Fruit fly (Drosophila melanogaster): Measurements from ENCODE around the gene Acp76A.

Gene Acp76A

dm6 chr3L:19080926-19081700 is 29.3 kb upstream of the Acp76A start:
- TF ChIP-seq CG17801 (GFP tag; optimal IDR thresholded peaks at IDR 0.05; ENCODE audit: partially characterized antibody) = no peak

- peak; percentile 14 for TF ChIP-seq CG17801 (GFP tag; optimal IDR thresholded peaks at IDR 0.05; ENCODE audit: partially characterized antibody)
Measured at dm6 chr3L:19079798-19080691, 28.2 kb upstream of the Acp76A start.

DNA sequence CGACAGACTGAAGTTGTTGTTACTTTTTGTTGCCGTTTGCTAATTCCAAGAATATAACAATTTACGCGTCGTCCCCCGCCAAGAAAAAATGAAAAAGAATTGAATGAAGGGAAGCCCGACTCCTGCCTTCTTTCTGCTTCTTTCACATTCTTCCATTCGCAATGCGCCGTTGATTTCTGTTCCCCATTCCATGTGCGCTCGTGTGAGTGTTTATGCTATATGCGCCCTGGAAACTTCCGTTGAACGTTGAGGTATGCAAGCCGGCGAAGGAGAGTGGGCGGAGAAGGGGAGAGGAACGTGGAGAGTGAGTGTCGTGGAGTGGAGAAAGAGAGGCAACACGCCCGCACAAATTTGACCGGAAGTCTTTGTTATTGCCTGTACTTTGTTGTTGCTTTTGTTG is 27.2 kb upstream of the Acp76A start:
- no peak for TF ChIP-seq CG17801 (GFP tag; optimal IDR thresholded peaks at IDR 0.05; ENCODE audit: partially characterized antibody)

- TF ChIP-seq CG17801 (GFP tag; optimal IDR thresholded peaks at IDR 0.05; ENCODE audit: partially characterized antibody) = no peak
Measured at dm6 chr3L:19078444-19078843, 26.6 kb upstream of the Acp76A start.

- no peak for TF ChIP-seq CG17801 (GFP tag; optimal IDR thresholded peaks at IDR 0.05; ENCODE audit: partially characterized antibody)
Measured at dm6 chr3L:19075976-19076375, 24.1 kb upstream of the Acp76A start.

dm6 chr3L:19074673-19075402 is 23.0 kb upstream of the Acp76A start:
- no peak for TF ChIP-seq CG17801 (GFP tag; optimal IDR thresholded peaks at IDR 0.05; ENCODE audit: partially characterized antibody)

DNA sequence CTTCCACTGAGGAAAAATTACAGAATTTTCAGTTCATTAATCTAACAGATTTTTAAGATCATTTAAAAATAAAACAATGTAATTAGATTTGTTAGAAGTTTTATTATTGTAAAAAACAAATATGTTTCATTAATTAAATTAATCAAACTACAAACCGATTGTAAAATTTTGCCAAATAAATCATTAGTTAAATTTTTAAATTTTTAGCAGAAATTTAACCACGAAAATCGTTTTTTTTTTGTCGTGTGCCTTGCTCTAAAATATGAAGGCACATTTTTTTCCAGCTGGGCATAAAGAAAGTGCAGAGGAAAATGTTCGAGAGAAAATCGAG is 22.0 kb upstream of the Acp76A start:
- no peak for TF ChIP-seq CG17801 (GFP tag; optimal IDR thresholded peaks at IDR 0.05; ENCODE audit: partially characterized antibody)

DNA sequence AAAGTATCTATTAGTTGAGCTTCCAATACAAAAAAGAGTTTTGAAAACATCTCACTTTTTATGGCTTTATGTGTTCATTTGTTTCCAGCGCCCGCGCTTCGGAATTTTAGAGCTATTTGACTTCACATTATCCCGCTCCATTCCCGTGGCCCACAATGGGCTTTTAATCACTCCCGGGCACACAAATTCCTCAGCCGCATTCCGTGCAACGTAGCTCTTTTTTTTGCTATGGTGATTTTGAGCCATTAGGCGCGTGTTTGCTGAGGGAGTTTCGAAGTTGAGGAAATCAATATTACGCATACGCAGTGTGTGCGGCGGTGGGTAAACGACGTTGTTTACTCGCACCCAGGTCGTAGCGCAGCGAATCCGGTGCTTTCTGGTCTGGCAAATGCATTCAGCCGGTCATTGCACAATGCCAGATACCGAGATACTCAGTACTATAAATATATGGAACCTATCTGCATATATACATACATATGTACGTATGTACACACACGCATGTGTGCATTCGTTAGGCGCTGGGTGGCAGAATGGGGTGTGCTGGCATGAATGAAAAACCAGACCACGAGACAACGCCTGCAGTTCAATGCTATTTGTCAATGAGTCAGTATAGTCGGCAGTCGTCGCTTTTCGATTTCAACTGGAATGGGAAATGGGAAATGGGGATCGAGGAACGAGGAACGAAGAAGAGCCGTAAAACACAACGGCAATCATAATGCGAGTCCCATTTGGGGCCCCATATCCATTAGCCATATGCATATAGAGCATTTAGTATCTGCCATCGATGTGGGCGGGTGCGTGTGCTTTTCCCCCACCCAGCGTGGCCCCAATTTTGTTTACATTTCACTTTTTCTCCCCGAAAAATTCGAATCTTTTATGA is 21.4 kb upstream of the Acp76A start:
- no peak for TF ChIP-seq CG17801 (GFP tag; optimal IDR thresholded peaks at IDR 0.05; ENCODE audit: partially characterized antibody)

DNA sequence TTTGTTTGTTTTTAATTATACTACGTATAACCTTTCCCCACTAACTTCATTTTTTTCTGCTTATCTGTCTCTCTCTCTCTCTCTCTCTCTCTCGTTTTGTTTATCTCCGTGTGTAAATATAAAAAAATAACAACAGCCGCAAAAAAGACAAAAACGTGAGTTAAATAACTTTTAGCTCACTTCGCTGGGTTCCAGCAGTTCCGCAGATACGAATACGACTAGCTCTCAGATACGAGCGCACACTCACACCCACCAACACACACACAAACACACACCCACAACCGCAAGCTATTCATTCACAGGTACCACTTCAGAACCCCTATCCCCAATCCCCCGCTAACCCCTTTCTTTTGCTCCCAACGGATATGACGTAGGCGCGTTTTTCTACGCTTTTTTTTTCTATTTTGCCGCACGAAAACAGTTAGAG is 20.4 kb upstream of the Acp76A start:
- TF ChIP-seq CG17801 (GFP tag; optimal IDR thresholded peaks at IDR 0.05; ENCODE audit: partially characterized antibody) = peak; percentile 71

dm6 chr3L:19071173-19071844 is 19.5 kb upstream of the Acp76A start:
- TF ChIP-seq CG17801 (GFP tag; optimal IDR thresholded peaks at IDR 0.05; ENCODE audit: partially characterized antibody) = no peak

- no peak for TF ChIP-seq CG17801 (GFP tag; optimal IDR thresholded peaks at IDR 0.05; ENCODE audit: partially characterized antibody)
Measured at dm6 chr3L:19063410-19063752, 11.6 kb upstream of the Acp76A start.

- TF ChIP-seq CG17801 (GFP tag; optimal IDR thresholded peaks at IDR 0.05; ENCODE audit: partially characterized antibody) = peak; percentile 42
Measured at dm6 chr3L:19062472-19063409, 10.9 kb upstream of the Acp76A start, which contains the start of the genes Ugt316A1 and Sfxn2. Ugt316A1 (minus strand) TSS chr3L:19062816. Sfxn2 (plus strand) TSS chr3L:19063165.

DNA sequence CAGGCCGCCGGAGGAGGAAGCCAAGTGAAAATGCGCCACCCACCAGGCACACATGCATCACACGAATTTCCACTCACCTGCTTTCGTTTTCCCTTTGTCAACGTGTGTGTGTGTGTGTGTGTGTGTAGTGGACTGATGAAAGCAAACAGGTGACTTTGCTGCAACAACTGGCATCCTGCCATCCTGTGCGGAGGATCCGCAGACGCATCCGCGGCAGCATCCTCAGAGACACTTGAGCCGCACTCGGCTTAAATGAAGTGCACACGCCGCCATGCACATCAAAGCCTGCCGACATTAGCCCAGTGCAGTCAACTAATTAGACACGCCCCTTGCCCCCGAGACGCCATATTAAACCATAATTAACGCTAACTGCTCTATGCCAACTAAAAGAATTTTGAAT is 7.0 kb upstream of the Acp76A start:
- no peak for TF ChIP-seq CG17801 (GFP tag; optimal IDR thresholded peaks at IDR 0.05; ENCODE audit: partially characterized antibody)

Data from ovary, adult (tissue).